Fruit fly (Drosophila melanogaster) whole organism, pupa: ENCODE data around the gene CG10298.
A peak's percentile ranks its signal among the peaks of the same experiment; 100 is the strongest.

ENCODE experiments used
- CG10348 ChIP-seq: fragments of 200-800 bp; sonication (Bioruptor generic); IDR thresholded peaks from 2 replicates; pipeline ENCODE4 v1.3.6; 2022; ENCODE audit warnings: missing biosample characterization, missing genetic modification characterization
- CG12605 ChIP-seq: fragments of 200-800 bp; sonication (Bioruptor generic); IDR thresholded peaks from 2 replicates; pipeline ENCODE4 v1.3.6; 2022; ENCODE audit warnings: missing biosample characterization, missing genetic modification characterization
- CG13204 ChIP-seq: fragments of 200-800 bp; sonication (Bioruptor generic); optimal IDR thresholded peaks from 2 replicates; lab custom pipeline; 2018; ENCODE audit warnings: missing biosample characterization, mild to moderate bottlenecking, missing genetic modification characterization, moderate library complexity
- CG14655 ChIP-seq: fragments of 200-800 bp; sonication (Bioruptor generic); optimal IDR thresholded peaks from 3 replicates; lab custom pipeline; 2017; ENCODE audit warnings: mild to moderate bottlenecking, missing biosample characterization, missing genetic modification reagents, missing genetic modification characterization
- CG15710 ChIP-seq: fragments of 200-800 bp; sonication (Bioruptor generic); optimal IDR thresholded peaks from 2 replicates; lab custom pipeline; 2018; ENCODE audit warnings: missing biosample characterization, mild to moderate bottlenecking, missing genetic modification characterization, moderate library complexity
- CG17806 ChIP-seq: fragments of 200-800 bp; sonication (Bioruptor generic); optimal IDR thresholded peaks from 2 replicates; lab custom pipeline; 2018; ENCODE audit warnings: missing biosample characterization, mild to moderate bottlenecking, missing genetic modification characterization, moderate library complexity
- CG32121 ChIP-seq: fragments of 200-800 bp; sonication (Bioruptor generic); IDR thresholded peaks from 2 replicates; pipeline ENCODE4 v1.3.6; 2022; ENCODE audit warnings: missing biosample characterization, missing genetic modification characterization
- CG34367 ChIP-seq: fragments of 200-800 bp; sonication (Bioruptor generic); optimal IDR thresholded peaks from 2 replicates; lab custom pipeline; 2018; ENCODE audit warnings: missing biosample characterization, mild to moderate bottlenecking, missing genetic modification characterization
- CG4496 ChIP-seq: fragments of 200-800 bp; sonication (Bioruptor generic); IDR thresholded peaks from 3 replicates; pipeline ENCODE4 v1.3.6; 2022; ENCODE audit warnings: missing biosample characterization, missing genetic modification characterization
- CG8159 ChIP-seq: fragments of 200-800 bp; sonication (Bioruptor generic); optimal IDR thresholded peaks from 3 replicates; lab custom pipeline; 2018; ENCODE audit warnings: missing biosample characterization, mild to moderate bottlenecking, missing genetic modification characterization, moderate library complexity
- CG8301 ChIP-seq: fragments of 200-800 bp; sonication (Bioruptor generic); optimal IDR thresholded peaks from 2 replicates; lab custom pipeline; 2018; ENCODE audit warnings: missing biosample characterization, mild to moderate bottlenecking, missing genetic modification characterization
- CG9948 ChIP-seq: fragments of 200-800 bp; sonication (Bioruptor generic); optimal IDR thresholded peaks from 2 replicates; lab custom pipeline; 2018; ENCODE audit warnings: missing biosample characterization, mild to moderate bottlenecking, missing genetic modification characterization, moderate library complexity
- D1 ChIP-seq: fragments of 200-800 bp; sonication (Bioruptor generic); optimal IDR thresholded peaks from 2 replicates; lab custom pipeline; 2018; ENCODE audit warnings: missing biosample characterization, mild to moderate bottlenecking, missing genetic modification characterization, moderate library complexity
- EcR ChIP-seq: fragments of 200-800 bp; sonication (Bioruptor generic); optimal IDR thresholded peaks from 3 replicates; lab custom pipeline; 2019; ENCODE audit warnings: missing biosample characterization, missing genetic modification characterization, mild to moderate bottlenecking, moderate library complexity, missing genetic modification reagents
- Ets98B ChIP-seq: fragments of 200-800 bp; sonication (Bioruptor generic); IDR thresholded peaks from 2 replicates; pipeline ENCODE4 v1.3.6; 2022; ENCODE audit warnings: missing biosample characterization, missing genetic modification characterization
- Pif1A ChIP-seq: fragments of 200-800 bp; sonication (Bioruptor generic); optimal IDR thresholded peaks from 3 replicates; lab custom pipeline; 2016; ENCODE audit warnings: missing biosample characterization, missing genetic modification characterization
- Pif1B ChIP-seq: fragments of 200-800 bp; sonication (Bioruptor generic); optimal IDR thresholded peaks from 3 replicates; lab custom pipeline; 2016; ENCODE audit warnings: missing biosample characterization, missing genetic modification characterization
- Snoo ChIP-seq: fragments of 200-800 bp; sonication (Bioruptor generic); optimal IDR thresholded peaks from 3 replicates; lab custom pipeline; 2017; ENCODE audit warnings: missing biosample characterization, mild to moderate bottlenecking, missing genetic modification characterization, inconsistent platforms
- fd96Ca ChIP-seq: fragments of 200-800 bp; sonication (Bioruptor generic); IDR thresholded peaks from 3 replicates; pipeline ENCODE4 v1.3.6; 2022; ENCODE audit warnings: missing biosample characterization, missing genetic modification characterization
- gl ChIP-seq: fragments of 200-800 bp; sonication (Bioruptor generic); optimal IDR thresholded peaks from 2 replicates; lab custom pipeline; 2018; ENCODE audit warnings: missing biosample characterization, mild to moderate bottlenecking, missing genetic modification characterization
- rn ChIP-seq: fragments of 200-800 bp; sonication (Bioruptor generic); IDR thresholded peaks from 2 replicates; pipeline ENCODE4 v1.3.6; 2022; ENCODE audit warnings: missing biosample characterization, missing genetic modification characterization

CG10298 gene

dm6 chr3R:6382733-6383465, 40.1 kb downstream of the CG10298 start, which contains the start of gene gzl:
gzl (plus strand) TSS chr3R:6382914.
- no peak for TF ChIP-seq CG15710
- TF ChIP-seq CG13204, result no peak
- no peak for TF ChIP-seq CG34367 (tag; lab: Kevin White, UChicago)
- TF ChIP-seq Snoo (tag; lab: Kevin White, UChicago), result no peak
- no peak for TF ChIP-seq CG8159 (tag; lab: Kevin White, UChicago)
- TF ChIP-seq CG10348 (GFP tag; lab: Robert Waterston, UW), result no peak
- TF ChIP-seq CG17806 (tag; lab: Kevin White, UChicago), result no peak
- TF ChIP-seq CG9948 (tag; lab: Kevin White, UChicago), result no peak
- TF ChIP-seq EcR (GFP tag; lab: Kevin White, UChicago), result no peak
- no peak for TF ChIP-seq CG12605 (GFP tag; lab: Robert Waterston, UW)
- TF ChIP-seq CG32121 (GFP tag; lab: Robert Waterston, UW), result no peak
- no peak for TF ChIP-seq Pif1A (GFP tag; lab: Kevin White, UChicago)
- no peak for TF ChIP-seq CG8301 (tag; lab: Kevin White, UChicago)
- TF ChIP-seq CG4496 (GFP tag; lab: Robert Waterston, UW), result no peak
- no peak for TF ChIP-seq Ets98B
- TF ChIP-seq rn, result no peak
- no peak for TF ChIP-seq D1

- TF ChIP-seq CG32121 (GFP tag; lab: Robert Waterston, UW) (no peak), EcR (GFP tag; lab: Kevin White, UChicago) (peak; percentile 86), CG14655 (GFP tag; lab: Kevin White, UChicago) (no peak), fd96Ca (GFP tag; lab: Robert Waterston, UW) (no peak), Snoo (tag; lab: Kevin White, UChicago) (no peak)
- TF ChIP-seq, all 21 proteins: peak for 1
Observed at dm6 chr3R:6383466-6383769, 40.6 kb downstream of the CG10298 start.

dm6 chr3R:6388414-6388830, 45.6 kb downstream of the CG10298 start:
- TF ChIP-seq CG15710, result no peak
- TF ChIP-seq gl (tag; lab: Kevin White, UChicago), result no peak
- no peak for TF ChIP-seq Snoo (tag; lab: Kevin White, UChicago)
- TF ChIP-seq D1, result no peak
- TF ChIP-seq CG17806 (tag; lab: Kevin White, UChicago), result no peak
- no peak for TF ChIP-seq CG12605 (GFP tag; lab: Robert Waterston, UW)
- TF ChIP-seq EcR (GFP tag; lab: Kevin White, UChicago), result no peak
- no peak for TF ChIP-seq Pif1B (GFP tag; lab: Kevin White, UChicago)
- TF ChIP-seq CG14655 (GFP tag; lab: Kevin White, UChicago), result no peak
